Worm (Caenorhabditis elegans) whole organism, mixed stage, embryonic: ENCODE results near the gene str-106.

ENCODE experiments used
- ceh-39 ChIP-seq: fragments of 150-350 bp; optimal IDR thresholded peaks from 2 replicates; lab custom pipeline; 2014; ENCODE audit warnings: missing biosample characterization, missing genetic modification characterization
- elt-3 ChIP-seq: fragments of 150-350 bp; optimal IDR thresholded peaks from 2 replicates; lab custom pipeline; 2014; ENCODE audit warnings: missing biosample characterization, missing genetic modification characterization
- mep-1 ChIP-seq: fragments of 150-350 bp; optimal IDR thresholded peaks from 2 replicates; lab custom pipeline; 2017; ENCODE audit warnings: missing biosample characterization, missing genetic modification reagents, missing genetic modification characterization, inconsistent platforms
- nhr-12 ChIP-seq: fragments of 150-350 bp; optimal IDR thresholded peaks from 2 replicates; lab custom pipeline; 2014; ENCODE audit warnings: missing biosample characterization, missing genetic modification characterization
- snpc-4 ChIP-seq: fragments of 150-350 bp; optimal IDR thresholded peaks from 2 replicates; lab custom pipeline; 2014; ENCODE audit warnings: missing biosample characterization, missing genetic modification characterization
- unc-62 ChIP-seq: fragments of 150-350 bp; optimal IDR thresholded peaks from 2 replicates; lab custom pipeline; 2014; ENCODE audit warnings: missing biosample characterization, missing genetic modification reagents, missing genetic modification characterization
- zip-8 ChIP-seq: fragments of 150-350 bp; optimal IDR thresholded peaks from 2 replicates; lab custom pipeline; 2014; ENCODE audit warnings: missing biosample characterization, missing genetic modification characterization
- ztf-11 ChIP-seq: fragments of 150-350 bp; optimal IDR thresholded peaks from 2 replicates; lab custom pipeline; 2014; ENCODE audit warnings: missing biosample characterization, missing genetic modification characterization

DNA sequence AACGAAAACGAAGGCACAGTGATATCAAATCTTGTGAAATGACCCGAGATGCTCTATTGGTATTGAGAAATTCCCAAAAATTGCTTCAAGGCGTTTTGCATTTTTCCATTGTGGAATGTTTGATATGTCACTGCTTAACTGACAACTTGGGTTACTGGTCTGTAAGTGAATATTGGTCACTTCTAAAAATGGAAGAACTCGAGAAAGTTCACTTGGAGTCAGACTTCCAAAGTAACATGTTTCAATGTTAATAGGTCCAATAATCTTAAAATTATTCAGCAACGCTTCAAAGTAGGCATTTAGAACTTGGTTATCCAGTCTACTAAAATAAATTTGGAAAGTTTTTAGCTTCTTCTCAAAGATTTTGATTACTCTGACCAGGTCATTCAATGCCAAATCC is 47.7 kb upstream of the str-106 start, which contains the start of gene fbxa-144:
- TF ChIP-seq ztf-11 (tag; lab: Kevin White, UChicago): no peak
- TF ChIP-seq mep-1 (tag; lab: Kevin White, UChicago): no peak
- no peak for TF ChIP-seq elt-3 (tag; lab: Kevin White, UChicago)
- TF ChIP-seq unc-62 (GFP tag; lab: Kevin White, UChicago): no peak
- no peak for TF ChIP-seq nhr-12 (tag; lab: Kevin White, UChicago)
- no peak for TF ChIP-seq zip-8
- no peak for TF ChIP-seq snpc-4 (tag; lab: Kevin White, UChicago)
- no peak for TF ChIP-seq ceh-39 (tag; lab: Kevin White, UChicago)
